Fruit fly (Drosophila melanogaster): ENCODE measurements around the gene kek3.

Gene kek3

DNA sequence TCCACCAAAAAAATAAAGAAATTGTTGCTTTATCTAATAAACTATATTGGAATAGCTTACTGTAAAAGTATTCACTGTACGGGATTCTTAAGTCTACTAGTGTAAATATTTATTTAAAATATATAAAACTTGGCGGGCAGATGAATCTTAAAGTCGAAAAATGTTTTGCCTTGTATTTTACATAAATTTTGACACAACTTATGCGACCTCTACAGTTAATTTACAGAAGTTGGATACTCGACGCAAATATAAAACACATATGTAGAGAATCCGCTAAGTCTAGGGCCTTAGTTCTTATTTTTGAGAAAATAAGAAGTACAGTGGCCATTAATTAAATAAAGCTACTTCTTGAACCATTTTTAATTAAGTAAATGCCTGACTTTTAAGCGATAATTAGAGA is 48.0 kb upstream of the kek3 start (continued):
- TF ChIP-seq CG33557 (GFP tag; optimal IDR thresholded peaks at IDR 0.05): no peak
- no peak for TF ChIP-seq btn (GFP tag; optimal IDR thresholded peaks at IDR 0.05)
- TF ChIP-seq CG11696 (GFP tag; IDR thresholded peaks at IDR 0.05): no peak
- no peak for TF ChIP-seq lmd (GFP tag; IDR thresholded peaks at IDR 0.05)
- no peak for TF ChIP-seq onecut (GFP tag; IDR thresholded peaks at IDR 0.05)
- TF ChIP-seq CG4282 (GFP tag; optimal IDR thresholded peaks at IDR 0.05): no peak
- TF ChIP-seq CG3281 (GFP tag; optimal IDR thresholded peaks at IDR 0.05): no peak
- no peak for TF ChIP-seq gt (GFP tag; IDR thresholded peaks at IDR 0.05)
- no peak for TF ChIP-seq CG7786 (GFP tag; optimal IDR thresholded peaks at IDR 0.05)
- TF ChIP-seq CG42726 (GFP tag; IDR thresholded peaks at IDR 0.05; ENCODE audit: partially characterized antibody): peak; percentile 11; the same call in 1 of the 2 replicates
- TF ChIP-seq phol (tag; optimal IDR thresholded peaks at IDR 0.05): no peak
- no peak for TF ChIP-seq kni (GFP tag; optimal IDR thresholded peaks at IDR 0.05)
- peak; percentile 63 for TF ChIP-seq amos (GFP tag; IDR thresholded peaks at IDR 0.05; ENCODE audit: partially characterized antibody)
- no peak for TF ChIP-seq CG12104 (GFP tag; optimal IDR thresholded peaks at IDR 0.05)
- TF ChIP-seq GATAe (GFP tag; conservative IDR thresholded peaks at IDR 0.05): no peak
- no peak for TF ChIP-seq CG6683 (GFP tag; optimal IDR thresholded peaks at IDR 0.05)
- TF ChIP-seq Ravus (GFP tag; IDR thresholded peaks at IDR 0.05): no peak
- TF ChIP-seq CG6791 (GFP tag; IDR thresholded peaks at IDR 0.05; ENCODE audit: partially characterized antibody): peak; percentile 36; the same call in 2 of the 3 replicates
- TF ChIP-seq Ets65A (GFP tag): no peak
- no peak for TF ChIP-seq Pdp1 (GFP tag; optimal IDR thresholded peaks at IDR 0.05)
- peak; percentile 17; the same call in 1 of the 3 replicates for TF ChIP-seq CG16813 (GFP tag; IDR thresholded peaks at IDR 0.05; ENCODE audit: partially characterized antibody)
- no peak for TF ChIP-seq dysf (GFP tag; IDR thresholded peaks at IDR 0.05)
- no peak for TF ChIP-seq gsb (GFP tag; IDR thresholded peaks at IDR 0.05)
- no peak for TF ChIP-seq CrebB (tag; optimal IDR thresholded peaks at IDR 0.05)
- no peak for TF ChIP-seq gfzf (GFP tag; optimal IDR thresholded peaks at IDR 0.05)
- TF ChIP-seq sqz (GFP tag; optimal IDR thresholded peaks at IDR 0.05): no peak
- TF ChIP-seq Fer2 (tag; optimal IDR thresholded peaks at IDR 0.05): no peak
- no peak for TF ChIP-seq ranshi (GFP tag; IDR thresholded peaks at IDR 0.05)
- no peak for TF ChIP-seq Atf6 (GFP tag; IDR thresholded peaks at IDR 0.05)
- no peak for TF ChIP-seq Chrac-16 (GFP tag; optimal IDR thresholded peaks at IDR 0.05)
- TF ChIP-seq CTCF (GFP tag; optimal IDR thresholded peaks at IDR 0.05): peak; percentile 92
- TF ChIP-seq CG12942 (GFP tag; optimal IDR thresholded peaks at IDR 0.05): no peak
- TF ChIP-seq CG14860 (GFP tag; IDR thresholded peaks at IDR 0.05; ENCODE audit: partially characterized antibody): no peak; the same call in 2 of the 3 replicates
- peak; percentile 45 for TF ChIP-seq Dp (GFP tag; optimal IDR thresholded peaks at IDR 0.05)
- TF ChIP-seq CG8089 (GFP tag; optimal IDR thresholded peaks at IDR 0.05): no peak
- TF ChIP-seq CG11723 (GFP tag; optimal IDR thresholded peaks at IDR 0.05): no peak
- TF ChIP-seq nau (GFP tag; optimal IDR thresholded peaks at IDR 0.05): no peak
- 0 out of 3 replicates have a peak, but pooled peaks have one; percentile 29 for TF ChIP-seq vnd (GFP tag; IDR thresholded peaks at IDR 0.05; ENCODE audit: partially characterized antibody)
- TF ChIP-seq CG12391 (tag; optimal IDR thresholded peaks at IDR 0.05): no peak
- no peak for TF ChIP-seq gem (tag; optimal IDR thresholded peaks at IDR 0.05)
- no peak for TF ChIP-seq CG1602 (GFP tag; optimal IDR thresholded peaks at IDR 0.05)
- TF ChIP-seq nom (GFP tag; optimal IDR thresholded peaks at IDR 0.05): no peak
- no peak for TF ChIP-seq prd (optimal IDR thresholded peaks at IDR 0.05)
- TF ChIP-seq prd (GFP tag; IDR thresholded peaks at IDR 0.05): no peak
- TF ChIP-seq HLH4C (GFP tag; IDR thresholded peaks at IDR 0.05; ENCODE audit: partially characterized antibody): 0 out of 3 replicates have a peak, but pooled peaks have one; percentile 16
- TF ChIP-seq chinmo (GFP tag; IDR thresholded peaks at IDR 0.05; ENCODE audit: partially characterized antibody): no peak
- no peak for TF ChIP-seq CG8478 (optimal IDR thresholded peaks at IDR 0.05)
